Worm (Caenorhabditis elegans) whole organism, L4 larva: ENCODE measurements around the gene K01G5.8.
A peak's percentile ranks its signal among the peaks of the same experiment; 100 is the strongest.

Source experiments
- F44E2.7 ChIP-seq: fragments of 200-800 bp; sonication (Bioruptor generic); IDR thresholded peaks from 2 replicates; pipeline ENCODE4 v2.1.2; 2022; ENCODE audit warnings: missing genetic modification characterization, missing compliant biosample characterization
- T26A8.4 ChIP-seq: fragments of 200-800 bp; sonication (Bioruptor generic); IDR thresholded peaks from 2 replicates; pipeline ENCODE4 v1.3.6; 2022; ENCODE audit warnings: missing genetic modification characterization, missing compliant biosample characterization
- Y105C5A.15 ChIP-seq: fragments of 200-800 bp; sonication (Bioruptor generic); IDR thresholded peaks from 2 replicates; pipeline ENCODE4 v1.3.6; 2022; ENCODE audit warnings: missing genetic modification characterization, missing compliant biosample characterization
- Y5F2A.4 ChIP-seq: fragments of 200-800 bp; sonication (Bioruptor generic); optimal IDR thresholded peaks from 2 replicates; lab custom pipeline; 2018; ENCODE audit warnings: mild to moderate bottlenecking, missing genetic modification characterization, missing compliant biosample characterization
- ZK337.2 ChIP-seq: fragments of 200-800 bp; sonication (Bioruptor generic); IDR thresholded peaks from 2 replicates; pipeline ENCODE4 v1.3.6; 2022; ENCODE audit warnings: missing genetic modification reagents, missing genetic modification characterization, missing compliant biosample characterization
- aly-2 ChIP-seq: sonication (generic microtip); optimal IDR thresholded peaks from 2 replicates; lab custom pipeline; 2018; ENCODE audit warnings: missing biosample characterization, missing genetic modification characterization
- ama-1 ChIP-seq: fragments of 150-350 bp; optimal IDR thresholded peaks from 2 replicates; lab custom pipeline; 2014; ENCODE audit warnings: inconsistent platforms, mixed read lengths
- attf-4 ChIP-seq: sonication (generic microtip); optimal IDR thresholded peaks from 3 replicates; lab custom pipeline; 2017; ENCODE audit warnings: missing biosample characterization, missing genetic modification characterization
- ceh-20 ChIP-seq: fragments of 200-800 bp; sonication (Bioruptor generic); IDR thresholded peaks from 2 replicates; pipeline ENCODE4 v1.3.6; 2022; ENCODE audit warnings: missing genetic modification reagents, missing genetic modification characterization, missing compliant biosample characterization
- ceh-44 ChIP-seq: fragments of 200-800 bp; sonication (Bioruptor generic); IDR thresholded peaks from 2 replicates; pipeline ENCODE4 v1.3.6; 2022; ENCODE audit warnings: missing genetic modification reagents, missing genetic modification characterization, missing compliant biosample characterization
- ces-1 ChIP-seq: fragments of 150-350 bp; sonication (generic microtip); optimal IDR thresholded peaks from 4 replicates; lab custom pipeline; 2014; ENCODE audit warnings: missing biosample characterization, missing genetic modification reagents, missing genetic modification characterization
- cey-2 ChIP-seq: sonication (generic microtip); optimal IDR thresholded peaks from 3 replicates; lab custom pipeline; 2017; ENCODE audit warnings: missing genetic modification characterization, mild to moderate bottlenecking, missing compliant biosample characterization, antibody characterized with exemption, borderline replicate concordance; ENCODE audit not compliant: insufficient read depth
- daf-12 ChIP-seq: fragments of 150-350 bp; optimal IDR thresholded peaks from 2 replicates; lab custom pipeline; 2014; ENCODE audit warnings: missing biosample characterization, missing genetic modification reagents, missing genetic modification characterization
- daf-16 ChIP-seq, 3 experiments: sonication (generic microtip); optimal IDR thresholded peaks; 2 replicates each; lab custom pipeline; 2016 to 2017; ENCODE audit warnings: missing genetic modification characterization in 3 of 3, missing genetic modification reagents in 3 of 3, mild to moderate bottlenecking in 2 of 3, missing compliant biosample characterization in 2 of 3, missing biosample characterization in 1 of 3, moderate library complexity in 1 of 3
- daf-19 ChIP-seq: fragments of 200-800 bp; sonication (Bioruptor generic); conservative IDR thresholded peaks from 2 replicates; pipeline ENCODE4 v1.3.6; 2022; ENCODE audit warnings: missing genetic modification characterization, missing compliant biosample characterization
- dmd-6 ChIP-seq: fragments of 200-800 bp; sonication (Bioruptor generic); IDR thresholded peaks from 2 replicates; pipeline ENCODE4 v1.3.6; 2022; ENCODE audit warnings: missing genetic modification reagents, missing genetic modification characterization, missing compliant biosample characterization
- dmd-8 ChIP-seq: fragments of 200-800 bp; sonication (Bioruptor generic); IDR thresholded peaks from 2 replicates; pipeline ENCODE4 v1.3.6; 2022; ENCODE audit warnings: missing genetic modification characterization, missing compliant biosample characterization
- dmd-9 ChIP-seq: fragments of 200-800 bp; sonication (Bioruptor generic); IDR thresholded peaks from 2 replicates; pipeline ENCODE4 v1.3.6; 2022; ENCODE audit warnings: missing genetic modification reagents, missing genetic modification characterization, missing compliant biosample characterization
- dve-1 ChIP-seq: sonication (generic microtip); optimal IDR thresholded peaks from 2 replicates; lab custom pipeline; 2017; ENCODE audit warnings: antibody characterized with exemption, mild to moderate bottlenecking, missing genetic modification characterization, missing compliant biosample characterization; ENCODE audit not compliant: insufficient read depth
- fkh-10 ChIP-seq: fragments of 150-350 bp; optimal IDR thresholded peaks from 2 replicates; lab custom pipeline; 2014; ENCODE audit warnings: missing biosample characterization, missing genetic modification reagents, missing genetic modification characterization
- fos-1 ChIP-seq: fragments of 150-350 bp; optimal IDR thresholded peaks from 2 replicates; lab custom pipeline; 2014; ENCODE audit warnings: missing biosample characterization, missing genetic modification characterization
- gei-8 ChIP-seq: fragments of 200-800 bp; sonication (Bioruptor generic); optimal IDR thresholded peaks from 2 replicates; lab custom pipeline; 2018; ENCODE audit warnings: mild to moderate bottlenecking, missing genetic modification characterization, missing compliant biosample characterization
- hif-1 ChIP-seq, 2 experiments: sonication (generic microtip); optimal IDR thresholded peaks; 2 replicates each; lab custom pipeline; 2016 to 2017; ENCODE audit warnings: missing compliant biosample characterization in 2 of 2, missing genetic modification characterization in 2 of 2, missing genetic modification reagents in 2 of 2, missing genotype in 2 of 2, mild to moderate bottlenecking in 1 of 2
- hlh-11 ChIP-seq: fragments of 200-800 bp; sonication (Bioruptor generic); optimal IDR thresholded peaks from 2 replicates; lab custom pipeline; 2018; ENCODE audit warnings: mild to moderate bottlenecking, missing genetic modification characterization, missing compliant biosample characterization
- jun-1 ChIP-seq: fragments of 150-350 bp; optimal IDR thresholded peaks from 2 replicates; lab custom pipeline; 2014; ENCODE audit warnings: missing biosample characterization, missing genetic modification reagents, missing genetic modification characterization
- lin-13 ChIP-seq: fragments of 150-350 bp; optimal IDR thresholded peaks from 2 replicates; lab custom pipeline; 2014; ENCODE audit warnings: missing biosample characterization, missing genetic modification reagents, missing genetic modification characterization
- lin-39 ChIP-seq: fragments of 150-350 bp; optimal IDR thresholded peaks from 2 replicates; lab custom pipeline; 2014; ENCODE audit warnings: missing biosample characterization, missing genetic modification reagents, missing genetic modification characterization
- madf-5 ChIP-seq, 2 experiments: fragments of 200-800 bp; sonication (Bioruptor generic); IDR thresholded peaks; 2 replicates each; pipeline ENCODE4 v1.3.6; 2022; ENCODE audit warnings: missing compliant biosample characterization in 2 of 2, missing genetic modification characterization in 2 of 2
- madf-9 ChIP-seq: fragments of 200-800 bp; sonication (Bioruptor generic); conservative IDR thresholded peaks from 2 replicates; pipeline ENCODE4 v1.3.6; 2022; ENCODE audit warnings: missing genetic modification reagents, missing genetic modification characterization, missing compliant biosample characterization
- mdl-1 ChIP-seq, 2 experiments: fragments of 150-350 bp in 1 of 2; sonication (generic microtip) in 1 of 2; optimal IDR thresholded peaks; 2 replicates each; lab custom pipeline; 2014 to 2017; ENCODE audit warnings: missing biosample characterization in 2 of 2, missing genetic modification characterization in 2 of 2
- mep-1 ChIP-seq: fragments of 150-350 bp; sonication (generic microtip); optimal IDR thresholded peaks from 3 replicates; lab custom pipeline; 2014; ENCODE audit warnings: missing biosample characterization, missing genetic modification characterization
- mxl-3 ChIP-seq: fragments of 200-800 bp; sonication (Bioruptor generic); optimal IDR thresholded peaks from 2 replicates; lab custom pipeline; 2018; ENCODE audit warnings: mild to moderate bottlenecking, missing genetic modification characterization, missing compliant biosample characterization
- nhr-11 ChIP-seq: fragments of 150-350 bp; optimal IDR thresholded peaks from 2 replicates; lab custom pipeline; 2014; ENCODE audit warnings: missing biosample characterization, missing genetic modification characterization
- nhr-25 ChIP-seq: sonication (generic microtip); optimal IDR thresholded peaks from 2 replicates; lab custom pipeline; 2017; ENCODE audit warnings: missing genetic modification characterization, mild to moderate bottlenecking, missing compliant biosample characterization, antibody characterized with exemption, moderate library complexity, borderline replicate concordance; ENCODE audit not compliant: insufficient read depth
- nhr-48 ChIP-seq: sonication (generic microtip); optimal IDR thresholded peaks from 2 replicates; lab custom pipeline; 2016; ENCODE audit warnings: mild to moderate bottlenecking, missing genetic modification characterization, missing compliant biosample characterization
- nhr-76 ChIP-seq: fragments of 150-350 bp; optimal IDR thresholded peaks from 2 replicates; lab custom pipeline; 2014; ENCODE audit warnings: missing biosample characterization, missing genetic modification characterization
- nhr-77 ChIP-seq: fragments of 150-350 bp; optimal IDR thresholded peaks from 2 replicates; lab custom pipeline; 2014; ENCODE audit warnings: missing biosample characterization, missing genetic modification characterization
- pha-4 ChIP-seq, 2 experiments: fragments of 150-350 bp in 1 of 2; fragments of 200-800 bp in 1 of 2; sonication (Bioruptor generic) in 1 of 2; IDR thresholded peaks in 1 of 2; optimal IDR thresholded peaks in 1 of 2; 2 replicates each; pipeline versions ENCODE4 v1.3.6 to Lab custom; 2014 to 2022; ENCODE audit warnings: missing genetic modification characterization in 2 of 2, missing genetic modification reagents in 2 of 2, missing biosample characterization in 1 of 2, missing compliant biosample characterization in 1 of 2
- rbr-2 ChIP-seq: sonication (generic microtip); optimal IDR thresholded peaks from 2 replicates; lab custom pipeline; 2016; ENCODE audit warnings: missing genotype, missing genetic modification characterization, missing compliant biosample characterization
- sdz-12 ChIP-seq: fragments of 200-800 bp; sonication (Bioruptor generic); optimal IDR thresholded peaks from 2 replicates; lab custom pipeline; 2018; ENCODE audit warnings: mild to moderate bottlenecking, missing genetic modification characterization, missing compliant biosample characterization
- set-16 ChIP-seq: fragments of 200-800 bp; sonication (Bioruptor generic); IDR thresholded peaks from 2 replicates; pipeline ENCODE4 v1.3.6; 2022; ENCODE audit warnings: missing genetic modification reagents, missing genetic modification characterization, missing compliant biosample characterization
- tra-1 ChIP-seq: fragments of 200-800 bp; sonication (Bioruptor generic); IDR thresholded peaks from 2 replicates; pipeline ENCODE4 v1.3.6; 2022; ENCODE audit warnings: missing genetic modification reagents, missing genetic modification characterization, missing compliant biosample characterization
- unc-62 ChIP-seq, 3 experiments: fragments of 150-350 bp in 1 of 3; sonication (generic microtip); optimal IDR thresholded peaks in 2 of 3; peaks in 1 of 3; 1 replicate in 1 of 3; 2 replicates in 2 of 3; lab custom pipeline; 2014 to 2017; ENCODE audit warnings: missing biosample characterization in 3 of 3, missing genetic modification characterization in 3 of 3, missing genetic modification reagents in 3 of 3, missing genotype in 1 of 3
- vab-7 ChIP-seq: fragments of 200-800 bp; sonication (Bioruptor generic); IDR thresholded peaks from 2 replicates; pipeline ENCODE4 v1.3.6; 2022; ENCODE audit warnings: missing genetic modification reagents, missing genetic modification characterization, missing compliant biosample characterization
- zag-1 ChIP-seq: fragments of 150-350 bp; optimal IDR thresholded peaks from 2 replicates; lab custom pipeline; 2014; ENCODE audit warnings: missing biosample characterization, missing genetic modification characterization
- zfp-2 ChIP-seq: sonication (generic microtip); optimal IDR thresholded peaks from 2 replicates; lab custom pipeline; 2016; ENCODE audit warnings: mild to moderate bottlenecking, missing genetic modification characterization, missing compliant biosample characterization
- zfp-3 ChIP-seq: fragments of 200-800 bp; sonication (Bioruptor generic); conservative IDR thresholded peaks from 2 replicates; pipeline ENCODE4 v1.3.6; 2022; ENCODE audit warnings: missing genetic modification reagents, missing genetic modification characterization, missing compliant biosample characterization
- zip-11 ChIP-seq: fragments of 200-800 bp; sonication (Bioruptor generic); IDR thresholded peaks from 2 replicates; pipeline ENCODE4 v1.3.6; 2022; ENCODE audit warnings: missing genetic modification characterization, missing compliant biosample characterization
- zip-2 ChIP-seq: fragments of 150-350 bp; optimal IDR thresholded peaks from 2 replicates; lab custom pipeline; 2014; ENCODE audit warnings: missing biosample characterization, missing genetic modification characterization

K01G5.8 gene

DNA sequence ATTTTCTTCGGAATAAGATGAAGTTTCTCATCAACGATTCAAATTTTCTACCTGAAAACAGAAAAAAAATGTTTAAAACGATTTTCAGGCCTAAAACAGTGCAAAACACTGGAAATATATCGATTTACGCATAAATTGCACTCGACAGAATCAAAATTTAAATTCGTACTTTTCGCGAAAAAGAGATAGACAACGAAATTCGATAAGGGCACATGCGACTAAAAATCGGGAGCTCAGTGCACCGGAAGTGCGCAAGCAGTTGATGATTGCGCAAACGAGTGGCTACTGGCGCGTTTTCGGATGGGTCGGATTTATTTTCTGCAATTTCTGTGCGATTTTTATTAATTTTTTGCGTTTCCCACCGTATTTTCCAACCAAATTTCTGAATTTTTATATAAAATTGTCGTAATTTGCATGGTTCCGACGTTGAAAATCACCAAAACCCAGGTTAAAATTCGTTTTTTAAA, 33.6 kb downstream of the K01G5.8 start, which contains the start of the genes Y39A1A.21 and Y39A1A.22:
Gene Y39A1A.21 (minus strand): TSS at position 51 of the 467 bp plus-strand sequence.
Gene Y39A1A.22 (minus strand): TSS at position 57 of the 467 bp plus-strand sequence.
- TF ChIP-seq unc-62 (GFP tag; optimal IDR thresholded peaks at IDR 0.05 in 1 of 2; lab: Kevin White, UChicago), result no peak
- TF ChIP-seq unc-62 (tag; optimal IDR thresholded peaks at IDR 0.05; lab: Kevin White, UChicago), result no peak
- TF ChIP-seq mdl-1 (tag; optimal IDR thresholded peaks at IDR 0.05; lab: Kevin White, UChicago), result peak in 1 of 2 experiments; percentile 38
- no peak for TF ChIP-seq zfp-3 (GFP tag; lab: Robert Waterston, UW)
- TF ChIP-seq dve-1 (tag; lab: Kevin White, UChicago), result peak; percentile 86
- TF ChIP-seq jun-1 (tag; lab: Kevin White, UChicago), result peak; percentile 38
- peak; percentile 7 for TF ChIP-seq lin-13 (GFP tag; lab: Kevin White, UChicago)
- TF ChIP-seq ceh-44 (GFP tag; lab: Robert Waterston, UW), result no peak
- TF ChIP-seq tra-1 (GFP tag; lab: Robert Waterston, UW), result peak; percentile 61; the same call in 1 of the 2 replicates
- peak; percentile 80 for TF ChIP-seq dmd-6 (GFP tag; lab: Robert Waterston, UW)
- TF ChIP-seq ces-1 (GFP tag; lab: Kevin White, UChicago), result no peak
- no peak for TF ChIP-seq aly-2
- peak; percentile 51 for TF ChIP-seq madf-9 (GFP tag; lab: Robert Waterston, UW)
- no peak for TF ChIP-seq Y5F2A.4 (GFP tag; lab: Kevin White, UChicago)
- no peak for TF ChIP-seq Y105C5A.15
- no peak for TF ChIP-seq daf-12 (tag; lab: Kevin White, UChicago)
- TF ChIP-seq fkh-10, result peak; percentile 33
- 0 out of 2 replicates have a peak, but pooled peaks have one; percentile 43 for TF ChIP-seq ZK337.2 (GFP tag; lab: Robert Waterston, UW)
- peak; percentile 63 for TF ChIP-seq nhr-77
- TF ChIP-seq nhr-11 (tag; lab: Kevin White, UChicago), result peak; percentile 70
- TF ChIP-seq daf-19 (GFP tag; lab: Robert Waterston, UW), result 0 out of 2 replicates have a peak, but pooled peaks have one; percentile 28
- TF ChIP-seq rbr-2 (tag; lab: Kevin White, UChicago), result peak; percentile 67
- no peak for TF ChIP-seq dmd-8 (GFP tag; lab: Robert Waterston, UW)
- no peak for TF ChIP-seq ama-1
- TF ChIP-seq mxl-3, result no peak
- no peak for TF ChIP-seq zag-1 (tag; lab: Kevin White, UChicago)
- TF ChIP-seq sdz-12 (GFP tag; lab: Kevin White, UChicago), result no peak
- TF ChIP-seq ceh-20, result peak; percentile 63; the same call in 1 of the 2 replicates
- TF ChIP-seq pha-4 (GFP tag; IDR thresholded peaks at IDR 0.05; lab: Robert Waterston, UW), result 0 out of 2 replicates have a peak, but pooled peaks have one; percentile 45
- no peak for TF ChIP-seq pha-4 (tag; optimal IDR thresholded peaks at IDR 0.05; lab: Kevin White, UChicago)
- TF ChIP-seq vab-7 (GFP tag; lab: Robert Waterston, UW), result no peak
- TF ChIP-seq mep-1 (tag; lab: Kevin White, UChicago), result peak; percentile 81
- no peak for TF ChIP-seq set-16 (GFP tag; lab: Robert Waterston, UW)
- no peak for TF ChIP-seq attf-4 (tag; lab: Kevin White, UChicago)
- TF ChIP-seq F44E2.7 (GFP tag; lab: Robert Waterston, UW), result no peak
- TF ChIP-seq fos-1 (tag; lab: Kevin White, UChicago), result no peak
- peak in 1 of 2 experiments; percentile 60 for TF ChIP-seq hif-1 (tag; optimal IDR thresholded peaks at IDR 0.05; lab: Kevin White, UChicago)
- TF ChIP-seq nhr-25, result no peak
- peak; percentile 62 for TF ChIP-seq nhr-48 (tag; lab: Kevin White, UChicago)
- TF ChIP-seq T26A8.4 (GFP tag; lab: Robert Waterston, UW), result peak; percentile 86
- TF ChIP-seq gei-8, result no peak
- TF ChIP-seq zip-2 (tag; lab: Kevin White, UChicago), result peak; percentile 31
- TF ChIP-seq zfp-2 (tag; lab: Kevin White, UChicago), result peak; percentile 16
- TF ChIP-seq lin-39 (tag; lab: Kevin White, UChicago), result no peak
- TF ChIP-seq madf-5 (GFP tag; IDR thresholded peaks at IDR 0.05; lab: Robert Waterston, UW), result no peak
- TF ChIP-seq nhr-76 (tag; lab: Kevin White, UChicago), result no peak
- TF ChIP-seq hlh-11 (tag; lab: Kevin White, UChicago), result peak; percentile 80
- TF ChIP-seq dmd-9, result no peak
- TF ChIP-seq daf-16 (GFP tag; optimal IDR thresholded peaks at IDR 0.05; lab: Kevin White, UChicago), result peak; percentile 7 to 50
- peak; percentile 60 for TF ChIP-seq daf-16 (tag; optimal IDR thresholded peaks at IDR 0.05; lab: Kevin White, UChicago)
- no peak for TF ChIP-seq zip-11 (GFP tag; lab: Robert Waterston, UW)
- no peak for TF ChIP-seq cey-2
